Fruit fly (Drosophila melanogaster) whole organism, embryonic: Measurements from ENCODE around the gene Sp7.

Experiments used
- Asciz ChIP-seq: fragments of 200-800 bp; sonication (Bioruptor generic); optimal IDR thresholded peaks from 2 replicates; lab custom pipeline; 2017; ENCODE audit warnings: missing biosample characterization, mild to moderate bottlenecking, missing genetic modification characterization, missing genetic modification reagents
- Atf6 ChIP-seq: fragments of 200-800 bp; sonication (Bioruptor generic); IDR thresholded peaks from 2 replicates; pipeline ENCODE4 v1.3.6; 2022; ENCODE audit warnings: missing biosample characterization, missing genetic modification characterization
- B-H1 ChIP-seq: fragments of 200-800 bp; sonication (Bioruptor generic); IDR thresholded peaks from 3 replicates; pipeline ENCODE4 v1.3.6; 2022; ENCODE audit warnings: missing biosample characterization, missing genetic modification characterization
- BtbVII ChIP-seq: fragments of 200-800 bp; sonication (Bioruptor generic); optimal IDR thresholded peaks from 3 replicates; lab custom pipeline; 2017; ENCODE audit warnings: missing biosample characterization, mild to moderate bottlenecking, missing genetic modification characterization
- CG10147 ChIP-seq: fragments of 200-800 bp; sonication (Bioruptor generic); optimal IDR thresholded peaks from 2 replicates; lab custom pipeline; 2019; ENCODE audit warnings: missing biosample characterization, mild to moderate bottlenecking, missing genetic modification characterization, moderate library complexity
- CG10366 ChIP-seq: fragments of 200-800 bp; sonication (Bioruptor generic); IDR thresholded peaks from 2 replicates; pipeline ENCODE4 v1.3.6; 2022; ENCODE audit warnings: missing biosample characterization, missing genetic modification characterization
- CG10565 ChIP-seq: fragments of 200-800 bp; sonication (Bioruptor generic); optimal IDR thresholded peaks from 3 replicates; lab custom pipeline; 2016; ENCODE audit warnings: missing biosample characterization, mild to moderate bottlenecking, missing genetic modification characterization
- CG11085 ChIP-seq: fragments of 200-800 bp; sonication (Bioruptor generic); IDR thresholded peaks from 2 replicates; pipeline ENCODE4 v1.3.6; 2022; ENCODE audit warnings: missing biosample characterization, missing genetic modification characterization
- CG12769 ChIP-seq: fragments of 200-800 bp; sonication (Bioruptor generic); optimal IDR thresholded peaks from 2 replicates; lab custom pipeline; 2019; ENCODE audit warnings: missing biosample characterization, mild to moderate bottlenecking, missing genetic modification characterization, moderate library complexity
- CG13287 ChIP-seq: fragments of 200-800 bp; sonication (Bioruptor generic); IDR thresholded peaks from 2 replicates; pipeline ENCODE4 v1.3.6; 2022; ENCODE audit warnings: missing biosample characterization, missing genetic modification characterization; ENCODE audit not compliant: partially characterized antibody
- CG14860 ChIP-seq: fragments of 200-800 bp; sonication (Bioruptor generic); IDR thresholded peaks from 3 replicates; pipeline ENCODE4 v1.3.6; 2022; ENCODE audit warnings: missing biosample characterization, missing genetic modification characterization; ENCODE audit not compliant: partially characterized antibody
- CG15514 ChIP-seq: fragments of 200-800 bp; sonication (Bioruptor generic); optimal IDR thresholded peaks from 3 replicates; lab custom pipeline; 2017; ENCODE audit warnings: missing biosample characterization, missing genetic modification characterization, mild to moderate bottlenecking, moderate library complexity, missing genetic modification reagents
- CG17186 ChIP-seq: fragments of 200-800 bp; sonication (Bioruptor generic); optimal IDR thresholded peaks from 3 replicates; lab custom pipeline; 2017; ENCODE audit warnings: missing biosample characterization, missing genetic modification reagents, missing genetic modification characterization
- CG17568 ChIP-seq: fragments of 200-800 bp; sonication (Bioruptor generic); optimal IDR thresholded peaks from 2 replicates; lab custom pipeline; 2018; ENCODE audit warnings: missing biosample characterization, mild to moderate bottlenecking, missing genetic modification characterization, moderate library complexity
- CG2678 ChIP-seq: fragments of 200-800 bp; sonication (Bioruptor generic); optimal IDR thresholded peaks from 3 replicates; lab custom pipeline; 2019; ENCODE audit warnings: missing biosample characterization, mild to moderate bottlenecking, missing genetic modification characterization, moderate library complexity
- CG3065 ChIP-seq: fragments of 200-800 bp; sonication (Bioruptor generic); optimal IDR thresholded peaks from 2 replicates; lab custom pipeline; 2016; ENCODE audit warnings: missing biosample characterization, missing genetic modification characterization
- CG32772 ChIP-seq: fragments of 200-800 bp; sonication (Bioruptor generic); IDR thresholded peaks from 2 replicates; pipeline ENCODE4 v1.3.6; 2022; ENCODE audit warnings: missing biosample characterization, missing genetic modification characterization
- CG3281 ChIP-seq: fragments of 200-800 bp; sonication (Bioruptor generic); optimal IDR thresholded peaks from 3 replicates; lab custom pipeline; 2017; ENCODE audit warnings: missing biosample characterization, mild to moderate bottlenecking, missing genetic modification characterization
- CG34224 ChIP-seq: fragments of 200-800 bp; sonication (Bioruptor generic); IDR thresholded peaks from 3 replicates; pipeline ENCODE4 v1.3.6; 2022; ENCODE audit warnings: missing biosample characterization, missing genetic modification characterization; ENCODE audit not compliant: partially characterized antibody
- CG4360 ChIP-seq: fragments of 200-800 bp; sonication (Bioruptor generic); IDR thresholded peaks from 2 replicates; pipeline ENCODE4 v1.3.6; 2022; ENCODE audit warnings: missing biosample characterization, missing genetic modification characterization
- CG5180 ChIP-seq: fragments of 200-800 bp; sonication (Bioruptor generic); optimal IDR thresholded peaks from 3 replicates; lab custom pipeline; 2017; ENCODE audit warnings: missing biosample characterization, missing genetic modification characterization, mild to moderate bottlenecking, moderate library complexity, missing genetic modification reagents
- CTCF ChIP-seq: fragments of 200-800 bp; sonication (Bioruptor generic); optimal IDR thresholded peaks from 2 replicates; lab custom pipeline; 2017; ENCODE audit warnings: missing biosample characterization, mild to moderate bottlenecking, missing genetic modification characterization, moderate library complexity
- D ChIP-seq, 2 experiments: fragments of 200-800 bp in 1 of 2; fragments of >200 bp in 1 of 2; sonication (Bioruptor generic) in 1 of 2; optimal IDR thresholded peaks; 2 replicates in 1 of 2; 3 replicates in 1 of 2; lab custom pipeline; 2017; ENCODE audit warnings: mild to moderate bottlenecking in 1 of 2, missing biosample characterization in 1 of 2, missing genetic modification characterization in 1 of 2, missing genetic modification reagents in 1 of 2
- Dbx ChIP-seq: fragments of 200-800 bp; sonication (Bioruptor generic); IDR thresholded peaks from 3 replicates; pipeline ENCODE4 v1.3.6; 2022; ENCODE audit warnings: missing biosample characterization, missing genetic modification characterization
- Drgx ChIP-seq: fragments of 200-800 bp; sonication (Bioruptor generic); IDR thresholded peaks from 2 replicates; pipeline ENCODE4 v1.3.6; 2022; ENCODE audit warnings: missing biosample characterization, missing genetic modification characterization
- Eip74EF ChIP-seq, 2 experiments: fragments of 200-800 bp in 1 of 2; fragments of >200 bp in 1 of 2; sonication (Bioruptor generic) in 1 of 2; optimal IDR thresholded peaks; 2 replicates each; lab custom pipeline; 2017 to 2019; ENCODE audit warnings: missing biosample characterization in 2 of 2, missing genetic modification characterization in 2 of 2, mild to moderate bottlenecking in 1 of 2, moderate library complexity in 1 of 2
- Elba2 ChIP-seq: fragments of 200-800 bp; sonication (Bioruptor generic); optimal IDR thresholded peaks from 3 replicates; lab custom pipeline; 2016; ENCODE audit warnings: missing biosample characterization, missing genetic modification characterization
- H2.0 ChIP-seq: fragments of 200-800 bp; sonication (Bioruptor generic); IDR thresholded peaks from 2 replicates; pipeline ENCODE4 v1.3.6; 2022; ENCODE audit warnings: missing biosample characterization, missing genetic modification characterization
- Hey ChIP-seq: fragments of 200-800 bp; sonication (Bioruptor generic); optimal IDR thresholded peaks from 3 replicates; lab custom pipeline; 2018; ENCODE audit warnings: missing biosample characterization, mild to moderate bottlenecking, missing genetic modification characterization
- Jarid2 ChIP-seq: fragments of 200-800 bp; sonication (Bioruptor generic); optimal IDR thresholded peaks from 3 replicates; lab custom pipeline; 2017; ENCODE audit warnings: mild to moderate bottlenecking, missing biosample characterization, missing genetic modification reagents, missing genetic modification characterization
- MBD-R2 ChIP-seq: fragments of 200-800 bp; sonication (Bioruptor generic); IDR thresholded peaks from 2 replicates; pipeline ENCODE4 v1.3.6; 2022; ENCODE audit warnings: missing biosample characterization, missing genetic modification characterization
- Med ChIP-seq: fragments of 200-800 bp; sonication (Bioruptor generic); peaks from one replicate; lab custom pipeline; 2016; ENCODE audit warnings: missing biosample characterization, missing genetic modification characterization, mild to moderate bottlenecking, inconsistent platforms, moderate library complexity
- PHDP ChIP-seq: fragments of 200-800 bp; sonication (Bioruptor generic); optimal IDR thresholded peaks from 3 replicates; lab custom pipeline; 2018; ENCODE audit warnings: missing biosample characterization, mild to moderate bottlenecking, missing genetic modification characterization, moderate library complexity
- Poxn ChIP-seq: fragments of 200-800 bp; sonication (Bioruptor generic); IDR thresholded peaks from 2 replicates; pipeline ENCODE4 v1.3.6; 2022; ENCODE audit warnings: missing biosample characterization, missing genetic modification characterization
- Ssrp ChIP-seq: fragments of 200-800 bp; sonication (Bioruptor generic); optimal IDR thresholded peaks from 2 replicates; lab custom pipeline; 2018; ENCODE audit warnings: missing biosample characterization, mild to moderate bottlenecking, missing genetic modification characterization, moderate library complexity
- cad ChIP-seq: fragments of >200 bp; optimal IDR thresholded peaks from 2 replicates; lab custom pipeline; 2017; ENCODE audit warnings: missing biosample characterization, missing genetic modification characterization
- chinmo ChIP-seq: fragments of 200-800 bp; sonication (Bioruptor generic); IDR thresholded peaks from 4 replicates; pipeline ENCODE4 v1.3.6; 2022; ENCODE audit warnings: missing biosample characterization, missing genetic modification characterization; ENCODE audit not compliant: partially characterized antibody
- croc ChIP-seq: fragments of 200-800 bp; sonication (Bioruptor generic); conservative IDR thresholded peaks from 3 replicates; pipeline ENCODE4 v1.3.6; 2022; ENCODE audit warnings: missing biosample characterization, missing genetic modification characterization
- eyg ChIP-seq: fragments of 200-800 bp; sonication (Bioruptor generic); optimal IDR thresholded peaks from 3 replicates; lab custom pipeline; 2016; ENCODE audit warnings: missing biosample characterization, missing genetic modification characterization
- gem ChIP-seq: fragments of 200-800 bp; sonication (Bioruptor generic); optimal IDR thresholded peaks from 2 replicates; lab custom pipeline; 2019; ENCODE audit warnings: missing biosample characterization, mild to moderate bottlenecking, missing genetic modification characterization, moderate library complexity
- gro ChIP-seq: fragments of 200-800 bp; sonication (Bioruptor generic); optimal IDR thresholded peaks from 2 replicates; lab custom pipeline; 2016; ENCODE audit warnings: missing biosample characterization, missing genetic modification characterization
- her ChIP-seq: fragments of 200-800 bp; sonication (Bioruptor generic); optimal IDR thresholded peaks from 2 replicates; lab custom pipeline; 2016; ENCODE audit warnings: missing biosample characterization, missing genetic modification characterization
- ind ChIP-seq: fragments of 200-800 bp; sonication (Bioruptor generic); optimal IDR thresholded peaks from 3 replicates; lab custom pipeline; 2016; ENCODE audit warnings: missing biosample characterization, missing genetic modification characterization
- mirr ChIP-seq: fragments of 200-800 bp; sonication (Bioruptor generic); optimal IDR thresholded peaks from 3 replicates; lab custom pipeline; 2018; ENCODE audit warnings: missing biosample characterization, mild to moderate bottlenecking, missing genetic modification characterization
- schlank ChIP-seq: fragments of 200-800 bp; sonication (Bioruptor generic); optimal IDR thresholded peaks from 2 replicates; lab custom pipeline; 2018; ENCODE audit warnings: missing biosample characterization, mild to moderate bottlenecking, missing genetic modification characterization
- sens-2 ChIP-seq: fragments of 200-800 bp; sonication (Bioruptor generic); IDR thresholded peaks from 2 replicates; pipeline ENCODE4 v1.3.6; 2022; ENCODE audit warnings: missing biosample characterization, missing genetic modification characterization
- seq ChIP-seq: fragments of 200-800 bp; sonication (Bioruptor generic); IDR thresholded peaks from 2 replicates; pipeline ENCODE4 v1.3.6; 2022; ENCODE audit warnings: missing biosample characterization, missing genetic modification characterization
- sr ChIP-seq: fragments of 200-800 bp; sonication (Bioruptor generic); IDR thresholded peaks from 3 replicates; pipeline ENCODE4 v1.3.6; 2022; ENCODE audit warnings: missing biosample characterization, missing genetic modification characterization
- sug ChIP-seq: fragments of 200-800 bp; optimal IDR thresholded peaks from 2 replicates; lab custom pipeline; 2019; ENCODE audit warnings: missing biosample characterization, mild to moderate bottlenecking, missing genetic modification characterization, moderate library complexity
- unc-4 ChIP-seq: fragments of 200-800 bp; sonication (Bioruptor generic); IDR thresholded peaks from 2 replicates; pipeline ENCODE4 v1.3.6; 2022; ENCODE audit warnings: missing biosample characterization, missing genetic modification characterization; ENCODE audit not compliant: partially characterized antibody
- zen2 ChIP-seq: fragments of 200-800 bp; sonication (Bioruptor generic); IDR thresholded peaks from 3 replicates; pipeline ENCODE4 v1.3.6; 2022; ENCODE audit warnings: missing biosample characterization, missing genetic modification characterization; ENCODE audit not compliant: partially characterized antibody

Gene Sp7

DNA sequence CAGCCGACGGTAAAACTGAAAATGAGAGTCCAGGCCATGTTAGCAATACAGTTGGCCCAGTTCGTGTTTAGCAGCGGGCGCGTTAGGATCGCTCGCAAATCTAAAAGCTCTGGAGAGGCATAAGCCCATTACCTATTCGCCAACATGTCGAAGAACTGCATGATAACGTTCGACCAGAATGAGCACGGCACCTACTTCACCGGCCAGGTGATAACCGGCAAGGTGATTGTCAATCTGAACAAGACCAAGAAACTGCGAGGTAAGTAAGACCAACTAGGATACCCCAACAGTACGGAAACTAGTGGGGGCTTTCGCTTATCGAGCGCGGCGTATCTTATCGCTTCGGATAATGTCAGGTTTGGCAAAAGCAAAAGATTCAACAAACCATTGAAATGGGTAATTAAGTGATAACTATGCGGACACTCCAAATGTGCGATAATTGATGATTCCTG is 31.0 kb downstream of the Sp7 start, which contains the start of gene CG10086 (continued):
- TF ChIP-seq CG10366 (GFP tag; lab: Robert Waterston, UW) (no peak), CG2678 (tag; lab: Kevin White, UChicago) (no peak), MBD-R2 (GFP tag; lab: Robert Waterston, UW) (no peak), gem (no peak), her (no peak), croc (no peak), CG11085 (GFP tag; lab: Robert Waterston, UW) (peak; percentile 16; the same call in 1 of the 2 replicates), Hey (tag; lab: Kevin White, UChicago) (no peak), CG4360 (GFP tag; lab: Robert Waterston, UW) (no peak), CG14860 (GFP tag; lab: Robert Waterston, UW) (no peak), D (optimal IDR thresholded peaks at IDR 0.05; lab: Kevin White, UChicago) (no peak), D (GFP tag; optimal IDR thresholded peaks at IDR 0.05; lab: Kevin White, UChicago) (no peak), Asciz (no peak), CG17568 (no peak), mirr (peak; percentile 83), BtbVII (GFP tag; lab: Kevin White, UChicago) (no peak), Poxn (GFP tag; lab: Robert Waterston, UW) (no peak), eyg (GFP tag; lab: Kevin White, UChicago) (no peak), cad (GFP tag; lab: Kevin White, UChicago) (no peak), chinmo (GFP tag; lab: Robert Waterston, UW) (0 out of 4 replicates have a peak, but pooled peaks have one; percentile 14), zen2 (GFP tag; lab: Robert Waterston, UW) (no peak), schlank (no peak), CG5180 (no peak), sens-2 (no peak), CG10147 (no peak), H2.0 (GFP tag; lab: Robert Waterston, UW) (no peak), B-H1 (no peak), Eip74EF (GFP tag; optimal IDR thresholded peaks at IDR 0.05; lab: Kevin White, UChicago) (no peak)

dm6 chr3R:7793855-7794254 is 34.3 kb downstream of the Sp7 start, which contains the start of gene CG2641:
TSS of gene CG2641 (plus strand) at chr3R:7794069.
- TF ChIP-seq CG10565 (GFP tag; lab: Kevin White, UChicago) (no peak), sug (tag; lab: Kevin White, UChicago) (peak; percentile 2), gro (GFP tag; lab: Kevin White, UChicago) (no peak), CG13287 (peak; percentile 52), CG17186 (GFP tag; lab: Kevin White, UChicago) (no peak), CTCF (GFP tag; lab: Kevin White, UChicago) (no peak), sr (0 out of 3 replicates have a peak, but pooled peaks have one; percentile 7), CG15514 (peak; percentile 1), CG12769 (tag; lab: Kevin White, UChicago) (peak; percentile 52), unc-4 (GFP tag; lab: Robert Waterston, UW) (peak; percentile 14; the same call in 1 of the 2 replicates), CG32772 (GFP tag; lab: Robert Waterston, UW) (no peak), Dbx (GFP tag; lab: Robert Waterston, UW) (0 out of 3 replicates have a peak, but pooled peaks have one; percentile 46), Drgx (GFP tag; lab: Robert Waterston, UW) (peak; percentile 72), Med (GFP tag; lab: Kevin White, UChicago) (peak; percentile 26), Atf6 (GFP tag; lab: Robert Waterston, UW) (no peak), chinmo (GFP tag; lab: Robert Waterston, UW) (peak; percentile 77; the same call in 1 of the 4 replicates), BtbVII (GFP tag; lab: Kevin White, UChicago) (peak; percentile 61), Ssrp (tag; lab: Kevin White, UChicago) (no peak), CG3065 (GFP tag; lab: Kevin White, UChicago) (no peak), Jarid2 (GFP tag; lab: Kevin White, UChicago) (peak; percentile 9), CG34224 (GFP tag; lab: Robert Waterston, UW) (peak; percentile 20; the same call in 1 of the 3 replicates), Elba2 (GFP tag; lab: Kevin White, UChicago) (no peak), ind (GFP tag; lab: Kevin White, UChicago) (no peak), seq (GFP tag; lab: Robert Waterston, UW) (no peak), PHDP (tag; lab: Kevin White, UChicago) (peak; percentile 21), CG3281 (GFP tag; lab: Kevin White, UChicago) (peak; percentile 5)
